Worm (Caenorhabditis elegans) whole organism, early embryonic: ENCODE data around the gene rpl-33.

ENCODE experiments used
- ama-1 ChIP-seq: fragments of 150-350 bp; optimal IDR thresholded peaks from 2 replicates; lab custom pipeline; 2014
- ceh-13 ChIP-seq: fragments of 200-800 bp; sonication (Bioruptor generic); optimal IDR thresholded peaks from 2 replicates; lab custom pipeline; 2018; ENCODE audit warnings: mild to moderate bottlenecking, missing genetic modification characterization, missing compliant biosample characterization
- ceh-36 ChIP-seq: sonication (generic microtip); optimal IDR thresholded peaks from 2 replicates; lab custom pipeline; 2016; ENCODE audit warnings: missing genetic modification characterization, inconsistent platforms, missing compliant biosample characterization
- flt-1 ChIP-seq: fragments of 200-800 bp; sonication (Bioruptor generic); IDR thresholded peaks from 2 replicates; pipeline ENCODE4 v1.3.6; 2022; ENCODE audit warnings: missing genetic modification characterization, missing compliant biosample characterization
- hnd-1 ChIP-seq: sonication (generic microtip); optimal IDR thresholded peaks from 2 replicates; lab custom pipeline; 2016; ENCODE audit warnings: missing genetic modification characterization, missing compliant biosample characterization
- tbx-11 ChIP-seq: fragments of 200-800 bp; sonication (Bioruptor generic); IDR thresholded peaks from 2 replicates; pipeline ENCODE4 v1.3.6; 2022; ENCODE audit warnings: missing genetic modification characterization, missing compliant biosample characterization
- tbx-37 ChIP-seq: fragments of 200-800 bp; sonication (Bioruptor generic); conservative IDR thresholded peaks from 2 replicates; pipeline ENCODE4 v1.3.6; 2022; ENCODE audit warnings: missing genetic modification reagents, missing genetic modification characterization, missing compliant biosample characterization
- tra-4 ChIP-seq: sonication (generic microtip); optimal IDR thresholded peaks from 2 replicates; lab custom pipeline; 2017; ENCODE audit warnings: missing genetic modification characterization, missing compliant biosample characterization

DNA sequence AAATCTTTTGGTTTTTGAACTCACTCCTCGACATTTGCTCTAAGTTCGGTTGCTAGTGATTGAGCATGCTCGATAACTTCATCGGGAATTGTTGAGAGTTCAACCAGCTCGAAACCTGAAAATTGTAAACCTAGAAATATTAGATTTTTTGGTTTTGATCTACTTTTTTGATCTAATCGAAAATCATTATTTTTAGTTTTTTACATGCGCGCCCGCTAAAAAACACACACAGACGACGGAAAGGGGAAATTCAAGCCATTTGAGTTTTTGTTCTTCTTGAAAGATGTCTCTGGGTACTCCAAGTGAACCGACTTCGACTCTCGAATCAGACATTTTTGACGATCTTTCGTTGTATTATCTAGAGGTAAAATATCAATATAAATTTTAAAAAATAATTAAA, 40.0 kb upstream of the rpl-33 start, which contains the start of gene nos-2:
- no peak for TF ChIP-seq ceh-36 (tag; lab: Kevin White, UChicago)
- TF ChIP-seq ama-1, result no peak
- no peak for TF ChIP-seq hnd-1 (tag; lab: Kevin White, UChicago)
- TF ChIP-seq ceh-13 (GFP tag; lab: Kevin White, UChicago), result no peak
- no peak for TF ChIP-seq tbx-37 (GFP tag; lab: Robert Waterston, UW)
- TF ChIP-seq flt-1 (GFP tag; lab: Robert Waterston, UW), result no peak
- TF ChIP-seq tra-4, result no peak
- TF ChIP-seq tbx-11, result no peak
